Fruit fly (Drosophila melanogaster): ENCODE results near the gene Blos2.

Gene Blos2

DNA sequence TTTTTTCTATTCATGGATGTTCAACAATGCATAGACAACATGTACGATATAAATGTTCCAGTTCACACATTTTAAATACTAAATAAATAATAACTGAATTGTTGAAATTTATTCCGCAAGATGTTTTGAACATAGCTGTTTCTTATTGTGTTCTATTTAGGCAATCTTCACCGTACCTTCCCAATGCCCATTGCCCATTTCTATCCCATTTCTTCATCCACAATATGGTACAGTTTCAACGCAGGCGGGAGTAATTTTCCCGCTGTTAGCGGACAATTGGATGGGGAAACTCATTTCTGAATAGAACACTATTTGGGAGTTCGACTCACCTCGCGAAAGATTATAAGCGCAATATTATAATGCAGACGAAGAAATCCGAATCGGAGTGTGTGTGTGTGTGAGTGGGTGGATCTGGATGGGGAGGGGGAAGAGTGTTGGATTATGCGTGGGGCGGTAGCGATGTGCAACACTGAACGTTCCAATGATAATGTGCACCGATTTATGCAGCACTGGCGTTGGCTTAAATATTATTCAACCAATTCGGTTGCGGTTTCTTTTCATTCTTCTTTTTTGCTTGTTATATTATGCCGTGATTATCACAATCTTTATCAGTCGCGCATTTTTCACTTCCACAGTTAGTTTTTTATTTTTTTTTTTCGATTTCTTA lies 30.7 kb downstream of the Blos2 start (continued):
- TF ChIP-seq prd (optimal IDR thresholded peaks at IDR 0.05) (no peak), prd (GFP tag; IDR thresholded peaks at IDR 0.05) (peak; percentile 52), CG9727 (GFP tag; optimal IDR thresholded peaks at IDR 0.05) (peak; percentile 47), dimm (GFP tag; IDR thresholded peaks at IDR 0.05) (no peak), CG10543 (GFP tag; optimal IDR thresholded peaks at IDR 0.05) (no peak), CG15696 (tag; optimal IDR thresholded peaks at IDR 0.05) (no peak), CG11398 (GFP tag; optimal IDR thresholded peaks at IDR 0.05) (no peak), CG4730 (GFP tag; IDR thresholded peaks at IDR 0.05) (no peak), ham (GFP tag; IDR thresholded peaks at IDR 0.05) (no peak), CoRest (tag; optimal IDR thresholded peaks at IDR 0.05) (no peak), Hr51 (GFP tag; optimal IDR thresholded peaks at IDR 0.05) (peak in 1 of 2 experiments; percentile 66), ftz-f1 (GFP tag; optimal IDR thresholded peaks at IDR 0.05) (peak; percentile 75), sima (GFP tag; optimal IDR thresholded peaks at IDR 0.05) (peak; percentile 25), gro (GFP tag; optimal IDR thresholded peaks at IDR 0.05) (peak; percentile 47), CG5180 (GFP tag; optimal IDR thresholded peaks at IDR 0.05) (peak; percentile 26), exex (tag; optimal IDR thresholded peaks at IDR 0.05) (no peak), mld (GFP tag; IDR thresholded peaks at IDR 0.05; ENCODE audit: partially characterized antibody) (no peak), CG10654 (GFP tag; optimal IDR thresholded peaks at IDR 0.05) (peak; percentile 37), CG18011 (GFP tag; optimal IDR thresholded peaks at IDR 0.05) (no peak), trem (tag; optimal IDR thresholded peaks at IDR 0.05) (peak; percentile 32), Bgb (GFP tag; IDR thresholded peaks at IDR 0.05; ENCODE audit: partially characterized antibody) (no peak), gcm (GFP tag; optimal IDR thresholded peaks at IDR 0.05) (no peak), CG11093 (GFP tag; IDR thresholded peaks at IDR 0.05) (no peak), fd96Cb (tag; optimal IDR thresholded peaks at IDR 0.05) (no peak), cato (GFP tag; optimal IDR thresholded peaks at IDR 0.05; ENCODE audit: borderline replicate concordance) (no peak), CG17361 (GFP tag; IDR thresholded peaks at IDR 0.05) (no peak), lilli (GFP tag; optimal IDR thresholded peaks at IDR 0.05) (peak; percentile 30), CG10321 (GFP tag; IDR thresholded peaks at IDR 0.05) (no peak), cwo (GFP tag; optimal IDR thresholded peaks at IDR 0.05) (peak; percentile 54), Chrac-16 (GFP tag; optimal IDR thresholded peaks at IDR 0.05) (peak; percentile 30), fu2 (GFP tag; optimal IDR thresholded peaks at IDR 0.05) (peak; percentile 34), CG7372 (GFP tag; IDR thresholded peaks at IDR 0.05) (no peak), Bteb2 (GFP tag; optimal IDR thresholded peaks at IDR 0.05) (no peak), CG11247 (GFP tag; IDR thresholded peaks at IDR 0.05) (peak; percentile 68), knrl (GFP tag; IDR thresholded peaks at IDR 0.05; ENCODE audit: partially characterized antibody) (peak; percentile 15; the same call in 1 of the 3 replicates), CG17802 (tag; optimal IDR thresholded peaks at IDR 0.05) (peak; percentile 12), Xrp1 (GFP tag; IDR thresholded peaks at IDR 0.05) (peak; percentile 57; the same call in 1 of the 2 replicates), CG4617 (GFP tag; optimal IDR thresholded peaks at IDR 0.05; ENCODE audit: borderline replicate concordance) (peak; percentile 94), luna (GFP tag; optimal IDR thresholded peaks at IDR 0.05) (no peak), CG7357 (GFP tag; IDR thresholded peaks at IDR 0.05) (no peak), CG12071 (GFP tag; optimal IDR thresholded peaks at IDR 0.05) (no peak), CG16813 (GFP tag; IDR thresholded peaks at IDR 0.05; ENCODE audit: partially characterized antibody) (0 out of 3 replicates have a peak, but pooled peaks have one; percentile 30), en (GFP tag; optimal IDR thresholded peaks at IDR 0.05) (peak; percentile 14), da (GFP tag; optimal IDR thresholded peaks at IDR 0.05) (no peak), psq (GFP tag; optimal IDR thresholded peaks at IDR 0.05) (peak; percentile 67), CG12299 (tag; optimal IDR thresholded peaks at IDR 0.05) (no peak), Fer1 (GFP tag; optimal IDR thresholded peaks at IDR 0.05) (no peak), CG10565 (GFP tag; optimal IDR thresholded peaks at IDR 0.05) (no peak), kah (GFP tag; optimal IDR thresholded peaks at IDR 0.05) (no peak), CG32772 (GFP tag; IDR thresholded peaks at IDR 0.05) (no peak)
